Worm (Caenorhabditis elegans) whole organism, mixed stage, embryonic: ENCODE data around the gene F58E6.6.

Source experiments
- M03D4.4 ChIP-seq: sonication (generic microtip); optimal IDR thresholded peaks from 2 replicates; lab custom pipeline; 2017; ENCODE audit warnings: mild to moderate bottlenecking, missing genetic modification characterization, missing compliant biosample characterization
- blmp-1 ChIP-seq: fragments of 150-350 bp; optimal IDR thresholded peaks from 2 replicates; lab custom pipeline; 2014; ENCODE audit warnings: missing biosample characterization, missing genetic modification characterization
- ceh-39 ChIP-seq: fragments of 150-350 bp; optimal IDR thresholded peaks from 2 replicates; lab custom pipeline; 2014; ENCODE audit warnings: missing biosample characterization, missing genetic modification characterization
- ceh-43 ChIP-seq: fragments of 200-800 bp; sonication (Bioruptor generic); optimal IDR thresholded peaks from 2 replicates; lab custom pipeline; 2018; ENCODE audit warnings: mild to moderate bottlenecking, missing genetic modification characterization, moderate library complexity, missing compliant biosample characterization
- ceh-83 ChIP-seq: fragments of 200-800 bp; sonication (Bioruptor generic); optimal IDR thresholded peaks from 2 replicates; lab custom pipeline; 2018; ENCODE audit warnings: mild to moderate bottlenecking, missing genetic modification characterization, missing compliant biosample characterization
- ces-1 ChIP-seq: fragments of 150-350 bp; optimal IDR thresholded peaks from 2 replicates; lab custom pipeline; 2014; ENCODE audit warnings: missing biosample characterization, missing genetic modification reagents, missing genetic modification characterization
- cnd-1 ChIP-seq: fragments of 200-800 bp; sonication (Bioruptor generic); optimal IDR thresholded peaks from 2 replicates; lab custom pipeline; 2018; ENCODE audit warnings: mild to moderate bottlenecking, missing genetic modification characterization, missing compliant biosample characterization
- drap-1 ChIP-seq: fragments of 200-800 bp; sonication (Bioruptor generic); optimal IDR thresholded peaks from 3 replicates; lab custom pipeline; 2018; ENCODE audit warnings: mild to moderate bottlenecking, missing genetic modification characterization, missing compliant biosample characterization
- elt-1 ChIP-seq: sonication (generic microtip); optimal IDR thresholded peaks from 2 replicates; lab custom pipeline; 2017; ENCODE audit warnings: missing genetic modification characterization, mild to moderate bottlenecking, missing compliant biosample characterization, antibody characterized with exemption, moderate library complexity, borderline replicate concordance; ENCODE audit not compliant: insufficient read depth
- elt-3 ChIP-seq: fragments of 150-350 bp; optimal IDR thresholded peaks from 2 replicates; lab custom pipeline; 2014; ENCODE audit warnings: missing biosample characterization, missing genetic modification characterization
- ham-2 ChIP-seq: fragments of 200-800 bp; sonication (Bioruptor generic); optimal IDR thresholded peaks from 2 replicates; lab custom pipeline; 2018; ENCODE audit warnings: mild to moderate bottlenecking, missing genetic modification characterization, missing compliant biosample characterization
- hlh-1 ChIP-seq: fragments of 150-350 bp; optimal IDR thresholded peaks from 2 replicates; lab custom pipeline; 2014; ENCODE audit warnings: missing biosample characterization, missing genetic modification reagents, missing genetic modification characterization
- lin-13 ChIP-seq: fragments of 150-350 bp; optimal IDR thresholded peaks from 2 replicates; lab custom pipeline; 2014; ENCODE audit warnings: missing biosample characterization, missing genetic modification characterization
- lin-32 ChIP-seq: fragments of 200-800 bp; sonication (Bioruptor generic); optimal IDR thresholded peaks from 2 replicates; lab custom pipeline; 2018; ENCODE audit warnings: mild to moderate bottlenecking, missing genetic modification characterization, missing compliant biosample characterization
- lsy-2 ChIP-seq: fragments of 150-350 bp; optimal IDR thresholded peaks from 2 replicates; lab custom pipeline; 2014; ENCODE audit warnings: missing biosample characterization, missing genetic modification characterization
- mls-2 ChIP-seq: sonication (generic microtip); optimal IDR thresholded peaks from 2 replicates; lab custom pipeline; 2016; ENCODE audit warnings: mild to moderate bottlenecking, missing genetic modification characterization, moderate library complexity, missing compliant biosample characterization
- nhr-2 ChIP-seq: fragments of 150-350 bp; optimal IDR thresholded peaks from 2 replicates; lab custom pipeline; 2014; ENCODE audit warnings: missing biosample characterization, missing genetic modification characterization
- nhr-237 ChIP-seq: fragments of 150-350 bp; optimal IDR thresholded peaks from 2 replicates; lab custom pipeline; 2014; ENCODE audit warnings: missing biosample characterization, missing genetic modification characterization
- nhr-28 ChIP-seq: fragments of 150-350 bp; optimal IDR thresholded peaks from 2 replicates; lab custom pipeline; 2014; ENCODE audit warnings: missing biosample characterization, missing genetic modification characterization
- pha-4 ChIP-seq: fragments of 150-350 bp; optimal IDR thresholded peaks from 2 replicates; lab custom pipeline; 2018; ENCODE audit warnings: missing biosample characterization, missing genetic modification reagents, missing genetic modification characterization
- sem-2 ChIP-seq: fragments of 200-800 bp; sonication (Bioruptor generic); optimal IDR thresholded peaks from 2 replicates; lab custom pipeline; 2018; ENCODE audit warnings: mild to moderate bottlenecking, missing genetic modification characterization, missing compliant biosample characterization
- snpc-4 ChIP-seq: fragments of 150-350 bp; optimal IDR thresholded peaks from 2 replicates; lab custom pipeline; 2014; ENCODE audit warnings: missing biosample characterization, missing genetic modification characterization
- sptf-1 ChIP-seq: sonication (generic microtip); optimal IDR thresholded peaks from 2 replicates; lab custom pipeline; 2017; ENCODE audit warnings: mild to moderate bottlenecking, missing genetic modification characterization, moderate library complexity, missing compliant biosample characterization
- unc-120 ChIP-seq: sonication (generic microtip); optimal IDR thresholded peaks from 2 replicates; lab custom pipeline; 2017; ENCODE audit warnings: missing genetic modification characterization, missing compliant biosample characterization; ENCODE audit not compliant: poor library complexity, severe bottlenecking
- unc-39 ChIP-seq: fragments of 150-350 bp; optimal IDR thresholded peaks from 2 replicates; lab custom pipeline; 2014; ENCODE audit warnings: missing biosample characterization, missing genetic modification characterization
- unc-62 ChIP-seq: fragments of 150-350 bp; optimal IDR thresholded peaks from 2 replicates; lab custom pipeline; 2014; ENCODE audit warnings: missing biosample characterization, missing genetic modification reagents, missing genetic modification characterization
- zip-8 ChIP-seq: fragments of 150-350 bp; optimal IDR thresholded peaks from 2 replicates; lab custom pipeline; 2014; ENCODE audit warnings: missing biosample characterization, missing genetic modification characterization
- ztf-11 ChIP-seq: fragments of 150-350 bp; optimal IDR thresholded peaks from 2 replicates; lab custom pipeline; 2014; ENCODE audit warnings: missing biosample characterization, missing genetic modification characterization

Gene F58E6.6

ce11 chrV:9744934-9745333, 7.9 kb downstream of the F58E6.6 start, which contains the start of gene F58E6.13:
Gene F58E6.13, plus strand, starts transcription at chrV:9745234.
- TF ChIP-seq snpc-4 (tag; lab: Kevin White, UChicago) (no peak), mls-2 (tag; lab: Kevin White, UChicago) (no peak), unc-62 (GFP tag; lab: Kevin White, UChicago) (no peak), ceh-43 (no peak), lin-13 (no peak), nhr-2 (tag; lab: Kevin White, UChicago) (no peak), blmp-1 (tag; lab: Kevin White, UChicago) (no peak), elt-3 (tag; lab: Kevin White, UChicago) (no peak), nhr-237 (tag; lab: Kevin White, UChicago) (no peak), sptf-1 (tag; lab: Kevin White, UChicago) (no peak), ceh-83 (GFP tag; lab: Kevin White, UChicago) (no peak), drap-1 (GFP tag; lab: Kevin White, UChicago) (no peak), ces-1 (GFP tag; lab: Kevin White, UChicago) (no peak), pha-4 (tag; lab: Kevin White, UChicago) (no peak), ham-2 (no peak)

- no peak for TF ChIP-seq mls-2 (tag; lab: Kevin White, UChicago)
- TF ChIP-seq, all 35 proteins: peak for 0
These were observed 12.0 kb downstream of the F58E6.6 start, which contains the start of gene sta-2 for ce11 chrV:9740858-9741257. Gene sta-2, plus strand, starts transcription at chrV:9741206.

- TF ChIP-seq lin-13 (no peak), blmp-1 (tag; lab: Kevin White, UChicago) (no peak), zip-8 (tag; lab: Kevin White, UChicago) (no peak), lsy-2 (tag; lab: Kevin White, UChicago) (no peak), ham-2 (no peak), ces-1 (GFP tag; lab: Kevin White, UChicago) (no peak), ceh-43 (no peak), lin-32 (GFP tag; lab: Kevin White, UChicago) (no peak), nhr-2 (tag; lab: Kevin White, UChicago) (no peak), hlh-1 (tag; lab: Kevin White, UChicago) (no peak), ztf-11 (tag; lab: Kevin White, UChicago) (no peak), nhr-28 (no peak), M03D4.4 (no peak), unc-39 (tag; lab: Kevin White, UChicago) (no peak), ceh-39 (no peak)
These were observed 13.4 kb downstream of the F58E6.6 start, which contains the start of gene marc-1 for ce11 chrV:9739402-9739801. Gene marc-1, plus strand, starts transcription at chrV:9739702.

- TF ChIP-seq zip-8 (tag; lab: Kevin White, UChicago) (no peak), elt-1 (tag; lab: Kevin White, UChicago) (no peak), unc-39 (tag; lab: Kevin White, UChicago) (no peak), hlh-1 (tag; lab: Kevin White, UChicago) (no peak), nhr-28 (no peak), sem-2 (GFP tag; lab: Kevin White, UChicago) (no peak), unc-62 (GFP tag; lab: Kevin White, UChicago) (no peak), M03D4.4 (no peak), nhr-237 (tag; lab: Kevin White, UChicago) (no peak), unc-120 (no peak)
These were observed 14.6 kb downstream of the F58E6.6 start for ce11 chrV:9738077-9738705.

- TF ChIP-seq ceh-83 (GFP tag; lab: Kevin White, UChicago), result no peak
- TF ChIP-seq lsy-2 (tag; lab: Kevin White, UChicago), result no peak
- TF ChIP-seq unc-120, result no peak
- TF ChIP-seq hlh-1 (tag; lab: Kevin White, UChicago), result no peak
- no peak for TF ChIP-seq mls-2 (tag; lab: Kevin White, UChicago)
- TF ChIP-seq unc-62 (GFP tag; lab: Kevin White, UChicago), result no peak
- TF ChIP-seq cnd-1 (tag; lab: Kevin White, UChicago), result no peak
- TF ChIP-seq zip-8 (tag; lab: Kevin White, UChicago), result no peak
These were observed 15.5 kb downstream of the F58E6.6 start, which contains the start of gene aqp-4 for ce11 chrV:9737287-9737686. Gene aqp-4, plus strand, starts transcription at chrV:9737556.
